Worm (Caenorhabditis elegans) whole organism, young adult: Measurements from ENCODE around the gene let-4.
A peak's percentile ranks its signal among the peaks of the same experiment; 100 is the strongest.

Source experiments
- C06A6.2 ChIP-seq: fragments of 200-800 bp; sonication (Bioruptor generic); conservative IDR thresholded peaks from 2 replicates; pipeline ENCODE4 v1.3.6; 2022; ENCODE audit warnings: missing genetic modification characterization, missing compliant biosample characterization
- C17E4.6 ChIP-seq: fragments of 200-800 bp; sonication (Bioruptor generic); IDR thresholded peaks from 2 replicates; pipeline ENCODE4 v1.3.6; 2022; ENCODE audit warnings: missing genetic modification reagents, missing genetic modification characterization, missing compliant biosample characterization
- D2030.7 ChIP-seq: fragments of 200-800 bp; sonication (Bioruptor generic); IDR thresholded peaks from 2 replicates; pipeline ENCODE4 v1.3.6; 2022; ENCODE audit warnings: missing genetic modification reagents, missing genetic modification characterization, missing compliant biosample characterization
- F10E7.11 ChIP-seq: sonication (generic microtip); optimal IDR thresholded peaks from 2 replicates; lab custom pipeline; 2017; ENCODE audit warnings: mild to moderate bottlenecking, missing genetic modification characterization, moderate library complexity, missing compliant biosample characterization
- F49E8.2 ChIP-seq: sonication (generic microtip); optimal IDR thresholded peaks from 3 replicates; lab custom pipeline; 2017; ENCODE audit warnings: missing genetic modification characterization, mild to moderate bottlenecking, missing compliant biosample characterization, antibody characterized with exemption, moderate library complexity; ENCODE audit not compliant: insufficient read depth
- F55B11.4 ChIP-seq: sonication (generic microtip); optimal IDR thresholded peaks from 2 replicates; lab custom pipeline; 2016; ENCODE audit warnings: missing compliant biosample characterization, missing genetic modification characterization, borderline replicate concordance; ENCODE audit not compliant: insufficient read depth
- K12H6.12 ChIP-seq: fragments of 200-800 bp; sonication (Bioruptor generic); optimal IDR thresholded peaks from 2 replicates; lab custom pipeline; 2018; ENCODE audit warnings: mild to moderate bottlenecking, missing genetic modification characterization, missing compliant biosample characterization
- T26A5.8 ChIP-seq: sonication (generic microtip); optimal IDR thresholded peaks from 2 replicates; lab custom pipeline; 2016; ENCODE audit warnings: missing genetic modification characterization, missing compliant biosample characterization
- Y56A3A.18 ChIP-seq: fragments of 200-800 bp; sonication (Bioruptor generic); IDR thresholded peaks from 2 replicates; pipeline ENCODE4 v1.3.6; 2022; ENCODE audit warnings: missing genetic modification reagents, missing genetic modification characterization, missing compliant biosample characterization
- Y95B8A.8 ChIP-seq: fragments of 200-800 bp; sonication (Bioruptor generic); IDR thresholded peaks from 2 replicates; pipeline ENCODE4 v1.3.6; 2022; ENCODE audit warnings: missing genetic modification reagents, missing genetic modification characterization, missing compliant biosample characterization
- attf-3 ChIP-seq: fragments of 200-800 bp; sonication (Bioruptor generic); conservative IDR thresholded peaks from 2 replicates; pipeline ENCODE4 v1.3.6; 2022; ENCODE audit warnings: missing genetic modification reagents, missing genetic modification characterization, missing compliant biosample characterization
- bed-1 ChIP-seq: fragments of 200-800 bp; sonication (Bioruptor generic); IDR thresholded peaks from 2 replicates; pipeline ENCODE4 v1.3.6; 2022; ENCODE audit warnings: missing genetic modification reagents, missing genetic modification characterization, missing compliant biosample characterization
- bed-2 ChIP-seq: fragments of 200-800 bp; sonication (Bioruptor generic); IDR thresholded peaks from 2 replicates; pipeline ENCODE4 v1.3.6; 2022; ENCODE audit warnings: missing genetic modification reagents, missing genetic modification characterization, missing compliant biosample characterization
- cebp-1 ChIP-seq, 2 experiments: fragments of 200-800 bp in 1 of 2; sonication (Bioruptor generic) in 1 of 2; sonication (generic microtip) in 1 of 2; IDR thresholded peaks in 1 of 2; optimal IDR thresholded peaks in 1 of 2; 2 replicates each; pipeline versions ENCODE4 v1.3.6 to Lab custom; 2017 to 2022; ENCODE audit warnings: missing compliant biosample characterization in 2 of 2, missing genetic modification characterization in 2 of 2, mild to moderate bottlenecking in 1 of 2, missing genetic modification reagents in 1 of 2, moderate library complexity in 1 of 2
- ceh-27 ChIP-seq: fragments of 200-800 bp; sonication (Bioruptor generic); optimal IDR thresholded peaks from 2 replicates; lab custom pipeline; 2018; ENCODE audit warnings: mild to moderate bottlenecking, missing genetic modification characterization, moderate library complexity, missing compliant biosample characterization
- ceh-79 ChIP-seq: sonication (generic microtip); optimal IDR thresholded peaks from 2 replicates; lab custom pipeline; 2017; ENCODE audit warnings: mild to moderate bottlenecking, missing genetic modification characterization, missing compliant biosample characterization
- egl-18 ChIP-seq: fragments of 200-800 bp; sonication (Bioruptor generic); IDR thresholded peaks from 2 replicates; pipeline ENCODE4 v1.3.6; 2022; ENCODE audit warnings: missing genetic modification reagents, missing genetic modification characterization, missing compliant biosample characterization
- ekl-4 ChIP-seq: fragments of 200-800 bp; sonication (Bioruptor generic); IDR thresholded peaks from 2 replicates; pipeline ENCODE4 v1.3.6; 2022; ENCODE audit warnings: missing genetic modification reagents, missing genetic modification characterization, missing compliant biosample characterization
- gei-17 ChIP-seq: fragments of 200-800 bp; sonication (Bioruptor generic); optimal IDR thresholded peaks from 2 replicates; lab custom pipeline; 2018; ENCODE audit warnings: mild to moderate bottlenecking, missing genetic modification characterization, missing compliant biosample characterization
- hlh-26 ChIP-seq: fragments of 200-800 bp; sonication (Bioruptor generic); conservative IDR thresholded peaks from 2 replicates; pipeline ENCODE4 v1.3.6; 2022; ENCODE audit warnings: missing genetic modification reagents, missing genetic modification characterization, missing compliant biosample characterization
- hmg-1.2 ChIP-seq: fragments of 200-800 bp; sonication (Bioruptor generic); IDR thresholded peaks from 2 replicates; pipeline ENCODE4 v1.3.6; 2022; ENCODE audit warnings: missing genetic modification reagents, missing genetic modification characterization, missing compliant biosample characterization
- hsf-1 ChIP-seq: fragments of 200-800 bp; sonication (Bioruptor generic); IDR thresholded peaks from 2 replicates; pipeline ENCODE4 v1.3.6; 2022; ENCODE audit warnings: missing genetic modification reagents, missing genetic modification characterization, missing compliant biosample characterization
- let-526 ChIP-seq: fragments of 200-800 bp; sonication (Bioruptor generic); IDR thresholded peaks from 2 replicates; pipeline ENCODE4 v1.3.6; 2022; ENCODE audit warnings: missing genetic modification reagents, missing genetic modification characterization, missing compliant biosample characterization
- lin-35 ChIP-seq, 3 experiments: fragments of 150-350 bp in 2 of 3; sonication (generic microtip) in 1 of 3; optimal IDR thresholded peaks; 2 replicates each; lab custom pipeline; 2014 to 2018; ENCODE audit warnings: missing biosample characterization in 3 of 3, missing genetic modification characterization in 3 of 3, missing genetic modification reagents in 3 of 3
- lin-54 ChIP-seq: fragments of 200-800 bp; sonication (Bioruptor generic); optimal IDR thresholded peaks from 2 replicates; lab custom pipeline; 2018; ENCODE audit warnings: mild to moderate bottlenecking, missing genetic modification characterization, missing compliant biosample characterization
- lsy-27 ChIP-seq: sonication (generic microtip); optimal IDR thresholded peaks from 2 replicates; lab custom pipeline; 2017; ENCODE audit warnings: missing genetic modification characterization, mild to moderate bottlenecking, missing compliant biosample characterization, antibody characterized with exemption, missing genotype, borderline replicate concordance; ENCODE audit not compliant: insufficient read depth
- nfya-1 ChIP-seq: sonication (generic microtip); optimal IDR thresholded peaks from 2 replicates; lab custom pipeline; 2017; ENCODE audit warnings: antibody characterized with exemption, missing compliant biosample characterization, missing genetic modification characterization, borderline replicate concordance; ENCODE audit not compliant: insufficient read depth
- nfyb-1 ChIP-seq: fragments of 200-800 bp; sonication (Bioruptor generic); IDR thresholded peaks from 2 replicates; pipeline ENCODE4 v1.3.6; 2022; ENCODE audit warnings: missing genetic modification reagents, missing genetic modification characterization, missing compliant biosample characterization
- nhr-80 ChIP-seq: sonication (generic microtip); optimal IDR thresholded peaks from 2 replicates; lab custom pipeline; 2016; ENCODE audit warnings: missing genetic modification characterization, missing compliant biosample characterization
- rcor-1 ChIP-seq: fragments of 200-800 bp; sonication (Bioruptor generic); IDR thresholded peaks from 2 replicates; pipeline ENCODE4 v1.3.6; 2022; ENCODE audit warnings: missing genetic modification reagents, missing genetic modification characterization, missing compliant biosample characterization
- rec-8 ChIP-seq, 2 experiments: sonication (generic microtip); optimal IDR thresholded peaks; 2 replicates each; lab custom pipeline; 2016; ENCODE audit warnings: mild to moderate bottlenecking in 2 of 2, missing genetic modification characterization in 2 of 2, missing genetic modification reagents in 2 of 2, missing genotype in 2 of 2, missing biosample characterization in 1 of 2, missing compliant biosample characterization in 1 of 2, moderate library complexity in 1 of 2
- snpc-1.1 ChIP-seq: sonication (generic microtip); optimal IDR thresholded peaks from 2 replicates; lab custom pipeline; 2017; ENCODE audit warnings: missing genetic modification characterization, mild to moderate bottlenecking, missing compliant biosample characterization, antibody characterized with exemption, moderate library complexity, missing genotype, missing genetic modification reagents; ENCODE audit not compliant: insufficient read depth
- snpc-1.3 ChIP-seq: sonication (generic microtip); optimal IDR thresholded peaks from 2 replicates; lab custom pipeline; 2017; ENCODE audit warnings: missing genetic modification characterization, mild to moderate bottlenecking, missing compliant biosample characterization, antibody characterized with exemption, moderate library complexity, missing genotype, missing genetic modification reagents; ENCODE audit not compliant: insufficient read depth
- snpc-4 ChIP-seq, 5 experiments: fragments of 150-350 bp in 1 of 5; sonication (generic microtip) in 4 of 5; optimal IDR thresholded peaks; 2 replicates each; lab custom pipeline; 2014 to 2018; ENCODE audit warnings: missing genetic modification characterization in 5 of 5, missing biosample characterization in 3 of 5, antibody characterized with exemption in 2 of 5, mild to moderate bottlenecking in 2 of 5, missing compliant biosample characterization in 2 of 5, missing genotype in 2 of 5, moderate library complexity in 2 of 5, missing genetic modification reagents in 1 of 5
- somi-1 ChIP-seq: fragments of 200-800 bp; sonication (Bioruptor generic); optimal IDR thresholded peaks from 2 replicates; lab custom pipeline; 2018; ENCODE audit warnings: mild to moderate bottlenecking, missing genetic modification characterization, missing compliant biosample characterization
- unc-62 ChIP-seq: fragments of 150-350 bp; optimal IDR thresholded peaks from 2 replicates; lab custom pipeline; 2014; ENCODE audit warnings: missing biosample characterization, missing genetic modification reagents, missing genetic modification characterization
- ztf-18 ChIP-seq: sonication (generic microtip); optimal IDR thresholded peaks from 2 replicates; lab custom pipeline; 2016; ENCODE audit warnings: missing genotype, mild to moderate bottlenecking, missing genetic modification characterization, missing compliant biosample characterization
- ztf-26 ChIP-seq: sonication (generic microtip); optimal IDR thresholded peaks from 2 replicates; lab custom pipeline; 2017; ENCODE audit warnings: missing genetic modification characterization, missing compliant biosample characterization
- ztf-28 ChIP-seq: fragments of 200-800 bp; sonication (Bioruptor generic); IDR thresholded peaks from 2 replicates; pipeline ENCODE4 v1.3.6; 2022; ENCODE audit warnings: missing genetic modification reagents, missing genetic modification characterization, missing compliant biosample characterization
- ztf-3 ChIP-seq: fragments of 200-800 bp; sonication (Bioruptor generic); optimal IDR thresholded peaks from 2 replicates; lab custom pipeline; 2018; ENCODE audit warnings: mild to moderate bottlenecking, missing genetic modification characterization, missing compliant biosample characterization
- ztf-6 ChIP-seq: fragments of 200-800 bp; sonication (Bioruptor generic); IDR thresholded peaks from 2 replicates; pipeline ENCODE4 v1.3.6; 2022; ENCODE audit warnings: missing genetic modification reagents, missing genetic modification characterization, missing compliant biosample characterization

Gene let-4

ce11 chrX:14559084-14559483 is 18.7 kb upstream of the let-4 start:
- no peak for TF ChIP-seq ekl-4 (GFP tag; lab: Robert Waterston, UW)
- TF ChIP-seq C17E4.6 (GFP tag; lab: Robert Waterston, UW): no peak
- TF ChIP-seq bed-1 (GFP tag; lab: Robert Waterston, UW): no peak
- no peak for TF ChIP-seq C06A6.2 (GFP tag; lab: Robert Waterston, UW)
- no peak for TF ChIP-seq F10E7.11 (tag; lab: Kevin White, UChicago)
- 0 out of 2 replicates have a peak, but pooled peaks have one; percentile 34 for TF ChIP-seq nfyb-1
- no peak for TF ChIP-seq snpc-1.1 (tag; lab: Kevin White, UChicago)
- TF ChIP-seq let-526 (GFP tag; lab: Robert Waterston, UW): no peak
- no peak for TF ChIP-seq ztf-3 (GFP tag; lab: Kevin White, UChicago)
- no peak for TF ChIP-seq ztf-28 (GFP tag; lab: Robert Waterston, UW)
- no peak for TF ChIP-seq snpc-1.3 (tag; lab: Kevin White, UChicago)
- TF ChIP-seq cebp-1 (GFP tag; IDR thresholded peaks at IDR 0.05; lab: Robert Waterston, UW): 0 out of 2 replicates have a peak, but pooled peaks have one; percentile 25
- peak; percentile 93 for TF ChIP-seq cebp-1 (tag; optimal IDR thresholded peaks at IDR 0.05; lab: Kevin White, UChicago)
- no peak for TF ChIP-seq ztf-6 (GFP tag; lab: Robert Waterston, UW)
- TF ChIP-seq, all 124 proteins: peak for 2

ce11 chrX:14559519-14560296 is 18.0 kb upstream of the let-4 start:
- peak; percentile 7; the same call in 1 of the 2 replicates for TF ChIP-seq hmg-1.2 (GFP tag; lab: Robert Waterston, UW)
- TF ChIP-seq hlh-26 (GFP tag; lab: Robert Waterston, UW): no peak

- TF ChIP-seq ztf-28 (GFP tag; lab: Robert Waterston, UW) (no peak), lin-54 (peak; percentile 43), ceh-27 (GFP tag; lab: Kevin White, UChicago) (peak; percentile 85), lin-35 (GFP tag; optimal IDR thresholded peaks at IDR 0.05; lab: Kevin White, UChicago) (no peak), K12H6.12 (peak; percentile 68), ztf-26 (tag; lab: Kevin White, UChicago) (peak; percentile 69), ceh-79 (tag; lab: Kevin White, UChicago) (no peak), gei-17 (GFP tag; lab: Kevin White, UChicago) (peak; percentile 67), rcor-1 (GFP tag; lab: Robert Waterston, UW) (peak; percentile 49), F55B11.4 (tag; lab: Kevin White, UChicago) (no peak), snpc-4 (GFP tag; optimal IDR thresholded peaks at IDR 0.05; lab: Kevin White, UChicago) (no peak), snpc-4 (tag; optimal IDR thresholded peaks at IDR 0.05; lab: Kevin White, UChicago) (peak; percentile 49 to 61 (median 55)), T26A5.8 (tag; lab: Kevin White, UChicago) (no peak), Y95B8A.8 (no peak), bed-2 (no peak), ztf-18 (peak; percentile 49), lsy-27 (no peak), somi-1 (GFP tag; lab: Kevin White, UChicago) (peak; percentile 49), nfya-1 (tag; lab: Kevin White, UChicago) (no peak), rec-8 (tag; optimal IDR thresholded peaks at IDR 0.05; lab: Kevin White, UChicago) (no peak), attf-3 (GFP tag; lab: Robert Waterston, UW) (no peak), D2030.7 (GFP tag; lab: Robert Waterston, UW) (no peak), Y56A3A.18 (GFP tag; lab: Robert Waterston, UW) (peak; percentile 45; the same call in 1 of the 2 replicates), egl-18 (GFP tag; lab: Robert Waterston, UW) (no peak), F49E8.2 (no peak), hsf-1 (no peak), unc-62 (GFP tag; lab: Kevin White, UChicago) (peak; percentile 70), nhr-80 (tag; lab: Kevin White, UChicago) (peak; percentile 99)
Observed at ce11 chrX:14560297-14560680, 17.4 kb upstream of the let-4 start.
